Fruit fly (Drosophila melanogaster) whole organism, wandering third instar larva: ENCODE results near the gene Ugt37E1.

Experiments
- Abd-B ChIP-seq: fragments of >200 bp; optimal IDR thresholded peaks from 2 replicates; lab custom pipeline; 2017; ENCODE audit warnings: missing biosample characterization, missing genetic modification characterization
- CG32264 ChIP-seq: fragments of 200-800 bp; sonication (Bioruptor generic); optimal IDR thresholded peaks from 2 replicates; lab custom pipeline; 2016; ENCODE audit warnings: missing biosample characterization, missing genetic modification characterization
- CG9705 ChIP-seq: fragments of 200-800 bp; sonication (Bioruptor generic); optimal IDR thresholded peaks from 2 replicates; lab custom pipeline; 2018; ENCODE audit warnings: missing biosample characterization, mild to moderate bottlenecking, missing genetic modification characterization
- CrebA ChIP-seq: fragments of 200-800 bp; sonication (Bioruptor generic); optimal IDR thresholded peaks from 2 replicates; lab custom pipeline; 2016; ENCODE audit warnings: missing biosample characterization, mild to moderate bottlenecking, missing genetic modification characterization, borderline replicate concordance
- Dfd ChIP-seq: fragments of >200 bp; optimal IDR thresholded peaks from 2 replicates; lab custom pipeline; 2017; ENCODE audit warnings: missing biosample characterization, missing genetic modification characterization
- GATAd ChIP-seq: sonication (Bioruptor generic); optimal IDR thresholded peaks from 2 replicates; lab custom pipeline; 2016; ENCODE audit warnings: missing biosample characterization, missing genetic modification characterization
- HLH106 ChIP-seq: fragments of 200-800 bp; optimal IDR thresholded peaks from 3 replicates; lab custom pipeline; 2019; ENCODE audit warnings: missing biosample characterization, mild to moderate bottlenecking, missing genetic modification characterization, moderate library complexity
- Hr78 ChIP-seq: fragments of >200 bp; optimal IDR thresholded peaks from 2 replicates; lab custom pipeline; 2017; ENCODE audit warnings: missing biosample characterization, missing genetic modification characterization
- Hr83 ChIP-seq: fragments of 200-300 bp; sonication (Bioruptor generic); optimal IDR thresholded peaks from 2 replicates; lab custom pipeline; 2016; ENCODE audit warnings: missing biosample characterization, mild to moderate bottlenecking, missing genetic modification characterization, moderate library complexity; ENCODE audit not compliant: poor library complexity, severe bottlenecking
- Myc ChIP-seq: fragments of >200 bp; optimal IDR thresholded peaks from 2 replicates; lab custom pipeline; 2017
- N ChIP-seq: fragments of >200 bp; optimal IDR thresholded peaks from 2 replicates; lab custom pipeline; 2018; ENCODE audit warnings: missing biosample characterization, missing external identifiers, missing genetic modification characterization
- OdsH ChIP-seq: fragments of 200-800 bp; sonication (Bioruptor generic); optimal IDR thresholded peaks from 2 replicates; lab custom pipeline; 2016; ENCODE audit warnings: missing biosample characterization, mild to moderate bottlenecking, missing genetic modification characterization
- Rel ChIP-seq, 2 experiments: fragments of 200-800 bp; sonication (Bioruptor generic) in 1 of 2; optimal IDR thresholded peaks; 2 replicates in 1 of 2; 3 replicates in 1 of 2; lab custom pipeline; 2016 to 2019; ENCODE audit warnings: mild to moderate bottlenecking in 2 of 2, missing biosample characterization in 2 of 2, missing genetic modification characterization in 2 of 2, moderate library complexity in 1 of 2
- Sp1 ChIP-seq: fragments of 200-800 bp; sonication (Bioruptor generic); optimal IDR thresholded peaks from 3 replicates; lab custom pipeline; 2019; ENCODE audit warnings: missing biosample characterization, mild to moderate bottlenecking, missing genetic modification characterization, moderate library complexity
- Vsx2 ChIP-seq: fragments of 200-300, 225-300 bp; sonication (Bioruptor generic); optimal IDR thresholded peaks from 2 replicates; lab custom pipeline; 2018; ENCODE audit warnings: missing biosample characterization, missing genetic modification characterization; ENCODE audit not compliant: partially characterized antibody
- br ChIP-seq: fragments of 200-800 bp; sonication (Bioruptor generic); optimal IDR thresholded peaks from 2 replicates; lab custom pipeline; 2016; ENCODE audit warnings: missing biosample characterization, missing genetic modification characterization
- dl ChIP-seq, 2 experiments: fragments of 175-275, 200-275 bp in 1 of 2; fragments of 200-275 bp in 1 of 2; sonication (Bioruptor generic); optimal IDR thresholded peaks; lab custom pipeline; 2018; ENCODE audit warnings: mild to moderate bottlenecking in 2 of 2, missing biosample characterization in 2 of 2, missing genetic modification characterization in 2 of 2, moderate library complexity in 2 of 2; ENCODE audit not compliant: partially characterized antibody in 2 of 2, insufficient read depth in 1 of 2
- dmrt93B ChIP-seq: fragments of 200-800 bp; sonication (Bioruptor generic); optimal IDR thresholded peaks from 2 replicates; lab custom pipeline; 2018; ENCODE audit warnings: missing biosample characterization, mild to moderate bottlenecking, missing genetic modification characterization
- dsf ChIP-seq: sonication (Bioruptor generic); optimal IDR thresholded peaks from 2 replicates; lab custom pipeline; 2016; ENCODE audit warnings: missing biosample characterization, missing genetic modification characterization, borderline replicate concordance
- ey ChIP-seq: fragments of 200-800 bp; sonication (Bioruptor generic); optimal IDR thresholded peaks from 2 replicates; lab custom pipeline; 2016; ENCODE audit warnings: missing biosample characterization, missing genetic modification characterization
- foxo ChIP-seq, 2 experiments: fragments of 200-800 bp; sonication (Bioruptor generic); optimal IDR thresholded peaks; 2 replicates in 1 of 2; 3 replicates in 1 of 2; lab custom pipeline; 2016 to 2017; ENCODE audit warnings: missing biosample characterization in 2 of 2, missing genetic modification characterization in 2 of 2
- fru ChIP-seq: fragments of 200-800 bp; sonication (Bioruptor generic); optimal IDR thresholded peaks from 3 replicates; lab custom pipeline; 2016; ENCODE audit warnings: missing biosample characterization, mild to moderate bottlenecking, missing genetic modification characterization
- h ChIP-seq: fragments of 200-800 bp; sonication (Bioruptor generic); optimal IDR thresholded peaks from 3 replicates; lab custom pipeline; 2016; ENCODE audit warnings: missing biosample characterization, mild to moderate bottlenecking, missing genetic modification characterization
- lola ChIP-seq: fragments of >200 bp; optimal IDR thresholded peaks from 2 replicates; lab custom pipeline; 2017; ENCODE audit warnings: missing biosample characterization, missing genetic modification characterization
- psq ChIP-seq: fragments of 200-800 bp; sonication (Bioruptor generic); optimal IDR thresholded peaks from 3 replicates; lab custom pipeline; 2017; ENCODE audit warnings: missing biosample characterization, mild to moderate bottlenecking, missing genetic modification characterization, moderate library complexity
- tai ChIP-seq: sonication (Bioruptor generic); optimal IDR thresholded peaks from 2 replicates; lab custom pipeline; 2016; ENCODE audit warnings: missing biosample characterization, missing genetic modification characterization
- usp ChIP-seq: fragments of >200 bp; optimal IDR thresholded peaks from 2 replicates; lab custom pipeline; 2017; ENCODE audit warnings: missing biosample characterization, missing genetic modification characterization
- woc ChIP-seq: sonication (Bioruptor generic); optimal IDR thresholded peaks from 2 replicates; lab custom pipeline; 2016; ENCODE audit warnings: missing biosample characterization, mild to moderate bottlenecking, missing genetic modification characterization

The Ugt37E1 gene

dm6 chr2L:16837158-16837557 lies 40.8 kb downstream of the Ugt37E1 start, which contains the start of gene Nepl9:
Gene Nepl9 (minus strand): TSS chr2L:16837258.
- TF ChIP-seq Dfd (GFP tag; lab: Kevin White, UChicago): no peak
- TF ChIP-seq Rel (GFP tag; optimal IDR thresholded peaks at IDR 0.05; lab: Kevin White, UChicago): no peak
- TF ChIP-seq Rel (tag; optimal IDR thresholded peaks at IDR 0.05; lab: Kevin White, UChicago): no peak
- no peak for TF ChIP-seq tai
- TF ChIP-seq N (GFP tag; lab: Kevin White, UChicago): no peak
- TF ChIP-seq CrebA (GFP tag; lab: Kevin White, UChicago): no peak
- no peak for TF ChIP-seq Abd-B
- TF ChIP-seq Vsx2 (GFP tag; lab: Kevin White, UChicago): no peak

- TF ChIP-seq CG32264 (GFP tag; lab: Kevin White, UChicago) (no peak), dl (GFP tag; optimal IDR thresholded peaks at IDR 0.05; lab: Kevin White, UChicago; ENCODE audit: insufficient read depth in 1 of 2, partially characterized antibody in 2 of 2) (no peak), h (no peak), OdsH (GFP tag; lab: Kevin White, UChicago) (no peak), dsf (GFP tag; lab: Kevin White, UChicago) (no peak), br (GFP tag; lab: Kevin White, UChicago) (no peak), Dfd (GFP tag; lab: Kevin White, UChicago) (no peak), N (GFP tag; lab: Kevin White, UChicago) (no peak), Sp1 (GFP tag; lab: Kevin White, UChicago) (no peak), Myc (lab: Kevin White, UChicago) (no peak), psq (GFP tag; lab: Kevin White, UChicago) (no peak), CG9705 (GFP tag; lab: Kevin White, UChicago) (no peak)
Measured at dm6 chr2L:16837672-16838071, 41.3 kb downstream of the Ugt37E1 start, which contains the start of the genes SclA and SclB. Gene SclA (plus strand): TSS chr2L:16837972. Gene SclB (plus strand): TSS chr2L:16837972.

- no peak for TF ChIP-seq Hr78
- TF ChIP-seq Sp1 (GFP tag; lab: Kevin White, UChicago): no peak
- TF ChIP-seq fru (GFP tag; lab: Kevin White, UChicago): no peak
- no peak for TF ChIP-seq HLH106
- TF ChIP-seq N (GFP tag; lab: Kevin White, UChicago): no peak
- TF ChIP-seq CG9705 (GFP tag; lab: Kevin White, UChicago): no peak
- TF ChIP-seq usp (GFP tag; lab: Kevin White, UChicago): no peak
- TF ChIP-seq dsf (GFP tag; lab: Kevin White, UChicago): no peak
- no peak for TF ChIP-seq br (GFP tag; lab: Kevin White, UChicago)
- TF ChIP-seq tai: no peak
- TF ChIP-seq OdsH (GFP tag; lab: Kevin White, UChicago): no peak
- no peak for TF ChIP-seq ey (GFP tag; lab: Kevin White, UChicago)
- TF ChIP-seq woc (GFP tag; lab: Kevin White, UChicago): no peak
- TF ChIP-seq lola (GFP tag; lab: Kevin White, UChicago): no peak
- TF ChIP-seq GATAd: no peak
- no peak for TF ChIP-seq Hr83 (GFP tag; lab: Kevin White, UChicago)
- TF ChIP-seq Dfd (GFP tag; lab: Kevin White, UChicago): no peak
Measured at dm6 chr2L:16839665-16840064, 43.3 kb downstream of the Ugt37E1 start.

- TF ChIP-seq fru (GFP tag; lab: Kevin White, UChicago) (peak; percentile 27), OdsH (GFP tag; lab: Kevin White, UChicago) (peak; percentile 45), Myc (lab: Kevin White, UChicago) (no peak), woc (GFP tag; lab: Kevin White, UChicago) (peak; percentile 47), dmrt93B (GFP tag; lab: Kevin White, UChicago) (no peak)
Measured at dm6 chr2L:16842505-16842904, 46.1 kb downstream of the Ugt37E1 start.

- peak; percentile 20 for TF ChIP-seq fru (GFP tag; lab: Kevin White, UChicago)
- TF ChIP-seq h: peak; percentile 13
- no peak for TF ChIP-seq Vsx2 (GFP tag; lab: Kevin White, UChicago)
- peak in 1 of 2 experiments; percentile 6 for TF ChIP-seq foxo (GFP tag; optimal IDR thresholded peaks at IDR 0.05; lab: Kevin White, UChicago)
Measured at dm6 chr2L:16843336-16843735, 46.9 kb downstream of the Ugt37E1 start.
